Fruit fly (Drosophila melanogaster) whole organism, embryonic: Measurements from ENCODE around the gene HisCl1.
A peak's percentile ranks its signal among the peaks of the same experiment; 100 is the strongest.

ENCODE experiments used
- BtbVII ChIP-seq: fragments of 200-800 bp; sonication (Bioruptor generic); optimal IDR thresholded peaks from 3 replicates; lab custom pipeline; 2017; ENCODE audit warnings: missing biosample characterization, mild to moderate bottlenecking, missing genetic modification characterization
- CG10147 ChIP-seq: fragments of 200-800 bp; sonication (Bioruptor generic); optimal IDR thresholded peaks from 2 replicates; lab custom pipeline; 2019; ENCODE audit warnings: missing biosample characterization, mild to moderate bottlenecking, missing genetic modification characterization, moderate library complexity
- CG1233 ChIP-seq: fragments of 200-800 bp; sonication (Bioruptor generic); optimal IDR thresholded peaks from 4 replicates; lab custom pipeline; 2018; ENCODE audit warnings: missing biosample characterization, mild to moderate bottlenecking, missing genetic modification characterization
- CG17328 ChIP-seq: fragments of 200-800 bp; sonication (Bioruptor generic); IDR thresholded peaks from 2 replicates; pipeline ENCODE4 v1.3.6; 2022; ENCODE audit warnings: missing biosample characterization, missing genetic modification characterization
- CG17568 ChIP-seq: fragments of 200-800 bp; sonication (Bioruptor generic); optimal IDR thresholded peaks from 2 replicates; lab custom pipeline; 2018; ENCODE audit warnings: missing biosample characterization, mild to moderate bottlenecking, missing genetic modification characterization, moderate library complexity
- CG17612 ChIP-seq: fragments of 200-800 bp; sonication (Bioruptor generic); IDR thresholded peaks from 2 replicates; pipeline ENCODE4 v1.3.6; 2022; ENCODE audit warnings: missing biosample characterization, missing genetic modification characterization
- CG18599 ChIP-seq: fragments of 200-800 bp; sonication (Bioruptor generic); optimal IDR thresholded peaks from 3 replicates; lab custom pipeline; 2017; ENCODE audit warnings: missing biosample characterization, missing genetic modification characterization, mild to moderate bottlenecking, moderate library complexity, missing genetic modification reagents
- CG2116 ChIP-seq: fragments of 200-800 bp; sonication (Bioruptor generic); optimal IDR thresholded peaks from 3 replicates; lab custom pipeline; 2018; ENCODE audit warnings: missing biosample characterization, mild to moderate bottlenecking, missing genetic modification characterization
- CG2678 ChIP-seq: fragments of 200-800 bp; sonication (Bioruptor generic); optimal IDR thresholded peaks from 3 replicates; lab custom pipeline; 2019; ENCODE audit warnings: missing biosample characterization, mild to moderate bottlenecking, missing genetic modification characterization, moderate library complexity
- CG2712 ChIP-seq: fragments of 200-800 bp; optimal IDR thresholded peaks from 3 replicates; lab custom pipeline; 2019; ENCODE audit warnings: missing biosample characterization, mild to moderate bottlenecking, missing genetic modification characterization, moderate library complexity
- CG31365 ChIP-seq: fragments of 200-800 bp; sonication (Bioruptor generic); optimal IDR thresholded peaks from 2 replicates; lab custom pipeline; 2018; ENCODE audit warnings: missing biosample characterization, mild to moderate bottlenecking, missing genetic modification characterization
- CG4617 ChIP-seq: fragments of 200-800 bp; sonication (Bioruptor generic); optimal IDR thresholded peaks from 3 replicates; lab custom pipeline; 2016; ENCODE audit warnings: missing biosample characterization, missing genetic modification characterization, borderline replicate concordance
- CG5180 ChIP-seq: fragments of 200-800 bp; sonication (Bioruptor generic); optimal IDR thresholded peaks from 3 replicates; lab custom pipeline; 2017; ENCODE audit warnings: missing biosample characterization, missing genetic modification characterization, mild to moderate bottlenecking, moderate library complexity, missing genetic modification reagents
- CG6175 ChIP-seq: fragments of 200-800 bp; sonication (Bioruptor generic); IDR thresholded peaks from 3 replicates; pipeline ENCODE4 v1.3.6; 2022; ENCODE audit warnings: missing biosample characterization, missing genetic modification characterization
- CG6791 ChIP-seq: fragments of 200-800 bp; sonication (Bioruptor generic); IDR thresholded peaks from 3 replicates; pipeline ENCODE4 v1.3.6; 2022; ENCODE audit warnings: missing biosample characterization, missing genetic modification characterization; ENCODE audit not compliant: partially characterized antibody
- CG7745 ChIP-seq: fragments of 200-800 bp; sonication (Bioruptor generic); optimal IDR thresholded peaks from 2 replicates; lab custom pipeline; 2018; ENCODE audit warnings: missing biosample characterization, mild to moderate bottlenecking, missing genetic modification characterization, moderate library complexity
- CG7987 ChIP-seq: fragments of 200-800 bp; sonication (Bioruptor generic); optimal IDR thresholded peaks from 2 replicates; lab custom pipeline; 2018; ENCODE audit warnings: missing biosample characterization, mild to moderate bottlenecking, missing genetic modification characterization, moderate library complexity
- CG8359 ChIP-seq: fragments of 200-800 bp; sonication (Bioruptor generic); optimal IDR thresholded peaks from 2 replicates; lab custom pipeline; 2017; ENCODE audit warnings: missing biosample characterization, mild to moderate bottlenecking, missing genetic modification characterization, borderline replicate concordance
- CHES-1-like ChIP-seq: fragments of 200-800 bp; sonication (Bioruptor generic); optimal IDR thresholded peaks from 2 replicates; lab custom pipeline; 2016; ENCODE audit warnings: missing biosample characterization, missing genetic modification characterization
- Dref ChIP-seq: fragments of 200-800 bp; sonication (Bioruptor generic); IDR thresholded peaks from 2 replicates; pipeline ENCODE4 v1.3.6; 2022; ENCODE audit warnings: missing biosample characterization, missing genetic modification characterization
- Drgx ChIP-seq: fragments of 200-800 bp; sonication (Bioruptor generic); IDR thresholded peaks from 2 replicates; pipeline ENCODE4 v1.3.6; 2022; ENCODE audit warnings: missing biosample characterization, missing genetic modification characterization
- Ets97D ChIP-seq: fragments of 200-800 bp; sonication (Bioruptor generic); optimal IDR thresholded peaks from 3 replicates; lab custom pipeline; 2016; ENCODE audit warnings: missing biosample characterization, missing genetic modification characterization
- NC2β ChIP-seq: fragments of 200-800 bp; sonication (Bioruptor generic); optimal IDR thresholded peaks from 2 replicates; lab custom pipeline; 2016; ENCODE audit warnings: missing biosample characterization, missing genetic modification characterization
- Neu2 ChIP-seq: fragments of 200-800 bp; sonication (Bioruptor generic); optimal IDR thresholded peaks from 3 replicates; lab custom pipeline; 2016; ENCODE audit warnings: missing biosample characterization, missing genetic modification characterization, borderline replicate concordance
- Sox100B ChIP-seq: fragments of 200-800 bp; sonication (Bioruptor generic); optimal IDR thresholded peaks from 3 replicates; lab custom pipeline; 2018; ENCODE audit warnings: missing biosample characterization, mild to moderate bottlenecking, missing genetic modification characterization
- TFAM ChIP-seq: fragments of 200-800 bp; sonication (Bioruptor generic); optimal IDR thresholded peaks from 2 replicates; lab custom pipeline; 2017; ENCODE audit warnings: missing biosample characterization, missing genetic modification characterization, inconsistent platforms
- chn ChIP-seq: fragments of 200-800 bp; sonication (Bioruptor generic); optimal IDR thresholded peaks from 2 replicates; lab custom pipeline; 2016; ENCODE audit warnings: missing biosample characterization, missing genetic modification characterization
- corto ChIP-seq: fragments of 200-800 bp; sonication (Bioruptor generic); optimal IDR thresholded peaks from 2 replicates; lab custom pipeline; 2016; ENCODE audit warnings: missing biosample characterization, mild to moderate bottlenecking, missing genetic modification characterization, moderate library complexity
- crc ChIP-seq: fragments of 200-800 bp; sonication (Bioruptor generic); optimal IDR thresholded peaks from 2 replicates; lab custom pipeline; 2016; ENCODE audit warnings: missing biosample characterization, missing genetic modification characterization
- crol ChIP-seq: fragments of 200-800 bp; sonication (Bioruptor generic); IDR thresholded peaks from 2 replicates; pipeline ENCODE4 v1.3.6; 2022; ENCODE audit warnings: missing biosample characterization, missing genetic modification characterization
- cwo ChIP-seq: fragments of 200-800 bp; sonication (Bioruptor generic); optimal IDR thresholded peaks from 3 replicates; lab custom pipeline; 2017; ENCODE audit warnings: missing biosample characterization, missing genetic modification characterization, mild to moderate bottlenecking, moderate library complexity, missing genetic modification reagents
- da ChIP-seq: fragments of 200-800 bp; sonication (Bioruptor generic); optimal IDR thresholded peaks from 2 replicates; lab custom pipeline; 2016; ENCODE audit warnings: missing biosample characterization, missing genetic modification characterization
- en ChIP-seq: fragments of 200-800 bp; sonication (Bioruptor generic); optimal IDR thresholded peaks from 2 replicates; lab custom pipeline; 2016; ENCODE audit warnings: missing biosample characterization, missing genetic modification characterization
- eve ChIP-seq, 2 experiments: fragments of >200 bp; optimal IDR thresholded peaks; 2 replicates each; lab custom pipeline; 2017; ENCODE audit warnings: missing biosample characterization in 2 of 2, missing genetic modification characterization in 2 of 2
- ftz-f1 ChIP-seq: fragments of 200-800 bp; sonication (Bioruptor generic); optimal IDR thresholded peaks from 2 replicates; lab custom pipeline; 2016; ENCODE audit warnings: missing biosample characterization, missing genetic modification characterization
- gce ChIP-seq: fragments of 200-800 bp; sonication (Bioruptor generic); IDR thresholded peaks from 3 replicates; pipeline ENCODE4 v1.3.6; 2022; ENCODE audit warnings: missing biosample characterization, missing genetic modification characterization
- gfzf ChIP-seq: fragments of 200-800 bp; sonication (Bioruptor generic); optimal IDR thresholded peaks from 2 replicates; lab custom pipeline; 2016; ENCODE audit warnings: missing biosample characterization, mild to moderate bottlenecking, missing genetic modification characterization, moderate library complexity
- grn ChIP-seq: fragments of 200-800 bp; sonication (Bioruptor generic); optimal IDR thresholded peaks from 3 replicates; lab custom pipeline; 2017; ENCODE audit warnings: missing biosample characterization, missing genetic modification characterization
- gsb ChIP-seq: fragments of 200-800 bp; sonication (Bioruptor generic); IDR thresholded peaks from 2 replicates; pipeline ENCODE4 v1.3.6; 2022; ENCODE audit warnings: missing biosample characterization, missing genetic modification characterization
- insv ChIP-seq, 2 experiments: fragments of 200-800 bp; sonication (Bioruptor generic); optimal IDR thresholded peaks; 3 replicates each; lab custom pipeline; 2016 to 2018; ENCODE audit warnings: missing biosample characterization in 2 of 2, missing genetic modification characterization in 2 of 2
- lov ChIP-seq, 2 experiments: fragments of 200-800 bp in 1 of 2; fragments of >200 bp in 1 of 2; sonication (Bioruptor generic) in 1 of 2; IDR thresholded peaks in 1 of 2; optimal IDR thresholded peaks in 1 of 2; 2 replicates in 1 of 2; 3 replicates in 1 of 2; pipeline versions ENCODE4 v1.3.6 to Lab custom; 2017 to 2022; ENCODE audit warnings: missing biosample characterization in 1 of 2, missing genetic modification characterization in 1 of 2
- nerfin-1 ChIP-seq: fragments of 200-800 bp; sonication (Bioruptor generic); optimal IDR thresholded peaks from 3 replicates; lab custom pipeline; 2019; ENCODE audit warnings: missing biosample characterization, mild to moderate bottlenecking, missing genetic modification characterization, moderate library complexity
- nerfin-2 ChIP-seq: fragments of 200-800 bp; sonication (Bioruptor generic); IDR thresholded peaks from 2 replicates; pipeline ENCODE4 v1.3.6; 2022; ENCODE audit warnings: missing biosample characterization, missing genetic modification characterization; ENCODE audit not compliant: partially characterized antibody
- nmo ChIP-seq: fragments of 200-800 bp; sonication (Bioruptor generic); optimal IDR thresholded peaks from 2 replicates; lab custom pipeline; 2018; ENCODE audit warnings: missing biosample characterization, mild to moderate bottlenecking, missing genetic modification characterization, moderate library complexity
- nom ChIP-seq: fragments of 200-800 bp; sonication (Bioruptor generic); optimal IDR thresholded peaks from 2 replicates; lab custom pipeline; 2017; ENCODE audit warnings: missing biosample characterization, missing genetic modification characterization, mild to moderate bottlenecking, moderate library complexity, missing genetic modification reagents
- schlank ChIP-seq: fragments of 200-800 bp; sonication (Bioruptor generic); optimal IDR thresholded peaks from 2 replicates; lab custom pipeline; 2018; ENCODE audit warnings: missing biosample characterization, mild to moderate bottlenecking, missing genetic modification characterization
- scrt ChIP-seq: fragments of 200-800 bp; sonication (Bioruptor generic); optimal IDR thresholded peaks from 2 replicates; lab custom pipeline; 2018; ENCODE audit warnings: missing biosample characterization, mild to moderate bottlenecking, missing genetic modification characterization, moderate library complexity
- tx ChIP-seq: fragments of 200-800 bp; sonication (Bioruptor generic); optimal IDR thresholded peaks from 2 replicates; lab custom pipeline; 2016; ENCODE audit warnings: missing biosample characterization, missing genetic modification characterization
- zen ChIP-seq: fragments of 200-800 bp; sonication (Bioruptor generic); optimal IDR thresholded peaks from 3 replicates; lab custom pipeline; 2018; ENCODE audit warnings: missing biosample characterization, mild to moderate bottlenecking, missing genetic modification characterization, moderate library complexity

The HisCl1 gene

dm6 chr3R:11786695-11787226 lies at the start of gene HisCl1, which contains the start of gene prd1 (continued):
- TF ChIP-seq nerfin-2 (GFP tag; lab: Robert Waterston, UW) (no peak), CG2116 (GFP tag; lab: Kevin White, UChicago) (peak; percentile 72), CG2678 (tag; lab: Kevin White, UChicago) (no peak), CG7745 (tag; lab: Kevin White, UChicago) (no peak), Sox100B (no peak), nmo (peak; percentile 89), grn (GFP tag; lab: Kevin White, UChicago) (no peak), CG18599 (GFP tag; lab: Kevin White, UChicago) (no peak), cwo (GFP tag; lab: Kevin White, UChicago) (no peak), CG17328 (GFP tag; lab: Robert Waterston, UW) (no peak), CG17612 (GFP tag; lab: Robert Waterston, UW) (no peak), CG2712 (no peak), CG17568 (GFP tag; lab: Kevin White, UChicago) (no peak), CG5180 (GFP tag; lab: Kevin White, UChicago) (peak; percentile 11), Neu2 (GFP tag; lab: Kevin White, UChicago) (no peak), CG7987 (GFP tag; lab: Kevin White, UChicago) (peak; percentile 70), CG6791 (GFP tag; lab: Robert Waterston, UW) (no peak), nerfin-1 (tag; lab: Kevin White, UChicago) (peak; percentile 78), chn (GFP tag; lab: Kevin White, UChicago) (peak; percentile 24), schlank (tag; lab: Kevin White, UChicago) (peak; percentile 14), BtbVII (GFP tag; lab: Kevin White, UChicago) (peak; percentile 46), en (GFP tag; lab: Kevin White, UChicago) (peak; percentile 37), gsb (no peak), CG4617 (GFP tag; lab: Kevin White, UChicago) (peak; percentile 58), gce (GFP tag; lab: Robert Waterston, UW) (peak; percentile 37; the same call in 1 of the 3 replicates), eve (GFP tag; optimal IDR thresholded peaks at IDR 0.05; lab: Kevin White, UChicago) (no peak), CG6175 (GFP tag; lab: Robert Waterston, UW) (no peak), ftz-f1 (GFP tag; lab: Kevin White, UChicago) (peak; percentile 67), CHES-1-like (GFP tag; lab: Kevin White, UChicago) (peak; percentile 62), Drgx (GFP tag; lab: Robert Waterston, UW) (no peak; the same call in 1 of the 2 replicates), corto (GFP tag; lab: Kevin White, UChicago) (no peak), Ets97D (GFP tag; lab: Kevin White, UChicago) (peak; percentile 97), crol (no peak), NC2β (peak; percentile 49), da (GFP tag; lab: Kevin White, UChicago) (no peak), insv (GFP tag; optimal IDR thresholded peaks at IDR 0.05; lab: Kevin White, UChicago) (peak in 1 of 2 experiments; percentile 35), Dref (GFP tag; lab: Robert Waterston, UW) (peak; percentile 49), CG10147 (GFP tag; lab: Kevin White, UChicago) (no peak), gfzf (GFP tag; lab: Kevin White, UChicago) (peak; percentile 19), CG8359 (GFP tag; lab: Kevin White, UChicago) (peak; percentile 19), nom (GFP tag; lab: Kevin White, UChicago) (peak; percentile 25), crc (no peak), CG1233 (GFP tag; lab: Kevin White, UChicago) (no peak), scrt (peak; percentile 52), zen (peak; percentile 46), CG31365 (no peak), lov (optimal IDR thresholded peaks at IDR 0.05; lab: Kevin White, UChicago) (no peak), lov (GFP tag; IDR thresholded peaks at IDR 0.05; lab: Robert Waterston, UW) (0 out of 3 replicates have a peak, but pooled peaks have one; percentile 65), TFAM (GFP tag; lab: Kevin White, UChicago) (no peak), tx (peak; percentile 12)
